Fruit fly (Drosophila melanogaster) whole organism, pupa: ENCODE results near the gene Eip78C.

ENCODE experiments used
- CG10348 ChIP-seq: fragments of 200-800 bp; sonication (Bioruptor generic); IDR thresholded peaks from 2 replicates; pipeline ENCODE4 v1.3.6; 2022; ENCODE audit warnings: missing biosample characterization, missing genetic modification characterization
- CG12605 ChIP-seq: fragments of 200-800 bp; sonication (Bioruptor generic); IDR thresholded peaks from 2 replicates; pipeline ENCODE4 v1.3.6; 2022; ENCODE audit warnings: missing biosample characterization, missing genetic modification characterization
- CG13204 ChIP-seq: fragments of 200-800 bp; sonication (Bioruptor generic); optimal IDR thresholded peaks from 2 replicates; lab custom pipeline; 2018; ENCODE audit warnings: missing biosample characterization, mild to moderate bottlenecking, missing genetic modification characterization, moderate library complexity
- CG14655 ChIP-seq: fragments of 200-800 bp; sonication (Bioruptor generic); optimal IDR thresholded peaks from 3 replicates; lab custom pipeline; 2017; ENCODE audit warnings: mild to moderate bottlenecking, missing biosample characterization, missing genetic modification reagents, missing genetic modification characterization
- CG15710 ChIP-seq: fragments of 200-800 bp; sonication (Bioruptor generic); optimal IDR thresholded peaks from 2 replicates; lab custom pipeline; 2018; ENCODE audit warnings: missing biosample characterization, mild to moderate bottlenecking, missing genetic modification characterization, moderate library complexity
- CG17806 ChIP-seq: fragments of 200-800 bp; sonication (Bioruptor generic); optimal IDR thresholded peaks from 2 replicates; lab custom pipeline; 2018; ENCODE audit warnings: missing biosample characterization, mild to moderate bottlenecking, missing genetic modification characterization, moderate library complexity
- CG32121 ChIP-seq: fragments of 200-800 bp; sonication (Bioruptor generic); IDR thresholded peaks from 2 replicates; pipeline ENCODE4 v1.3.6; 2022; ENCODE audit warnings: missing biosample characterization, missing genetic modification characterization
- CG34367 ChIP-seq: fragments of 200-800 bp; sonication (Bioruptor generic); optimal IDR thresholded peaks from 2 replicates; lab custom pipeline; 2018; ENCODE audit warnings: missing biosample characterization, mild to moderate bottlenecking, missing genetic modification characterization
- CG4496 ChIP-seq: fragments of 200-800 bp; sonication (Bioruptor generic); IDR thresholded peaks from 3 replicates; pipeline ENCODE4 v1.3.6; 2022; ENCODE audit warnings: missing biosample characterization, missing genetic modification characterization
- CG8159 ChIP-seq: fragments of 200-800 bp; sonication (Bioruptor generic); optimal IDR thresholded peaks from 3 replicates; lab custom pipeline; 2018; ENCODE audit warnings: missing biosample characterization, mild to moderate bottlenecking, missing genetic modification characterization, moderate library complexity
- CG8301 ChIP-seq: fragments of 200-800 bp; sonication (Bioruptor generic); optimal IDR thresholded peaks from 2 replicates; lab custom pipeline; 2018; ENCODE audit warnings: missing biosample characterization, mild to moderate bottlenecking, missing genetic modification characterization
- CG9948 ChIP-seq: fragments of 200-800 bp; sonication (Bioruptor generic); optimal IDR thresholded peaks from 2 replicates; lab custom pipeline; 2018; ENCODE audit warnings: missing biosample characterization, mild to moderate bottlenecking, missing genetic modification characterization, moderate library complexity
- D1 ChIP-seq: fragments of 200-800 bp; sonication (Bioruptor generic); optimal IDR thresholded peaks from 2 replicates; lab custom pipeline; 2018; ENCODE audit warnings: missing biosample characterization, mild to moderate bottlenecking, missing genetic modification characterization, moderate library complexity
- EcR ChIP-seq: fragments of 200-800 bp; sonication (Bioruptor generic); optimal IDR thresholded peaks from 3 replicates; lab custom pipeline; 2019; ENCODE audit warnings: missing biosample characterization, missing genetic modification characterization, mild to moderate bottlenecking, moderate library complexity, missing genetic modification reagents
- Ets98B ChIP-seq: fragments of 200-800 bp; sonication (Bioruptor generic); IDR thresholded peaks from 2 replicates; pipeline ENCODE4 v1.3.6; 2022; ENCODE audit warnings: missing biosample characterization, missing genetic modification characterization
- Pif1A ChIP-seq: fragments of 200-800 bp; sonication (Bioruptor generic); optimal IDR thresholded peaks from 3 replicates; lab custom pipeline; 2016; ENCODE audit warnings: missing biosample characterization, missing genetic modification characterization
- Pif1B ChIP-seq: fragments of 200-800 bp; sonication (Bioruptor generic); optimal IDR thresholded peaks from 3 replicates; lab custom pipeline; 2016; ENCODE audit warnings: missing biosample characterization, missing genetic modification characterization
- Snoo ChIP-seq: fragments of 200-800 bp; sonication (Bioruptor generic); optimal IDR thresholded peaks from 3 replicates; lab custom pipeline; 2017; ENCODE audit warnings: missing biosample characterization, mild to moderate bottlenecking, missing genetic modification characterization, inconsistent platforms
- fd96Ca ChIP-seq: fragments of 200-800 bp; sonication (Bioruptor generic); IDR thresholded peaks from 3 replicates; pipeline ENCODE4 v1.3.6; 2022; ENCODE audit warnings: missing biosample characterization, missing genetic modification characterization
- gl ChIP-seq: fragments of 200-800 bp; sonication (Bioruptor generic); optimal IDR thresholded peaks from 2 replicates; lab custom pipeline; 2018; ENCODE audit warnings: missing biosample characterization, mild to moderate bottlenecking, missing genetic modification characterization
- rn ChIP-seq: fragments of 200-800 bp; sonication (Bioruptor generic); IDR thresholded peaks from 2 replicates; pipeline ENCODE4 v1.3.6; 2022; ENCODE audit warnings: missing biosample characterization, missing genetic modification characterization

The Eip78C gene

dm6 chr3L:21298375-21298774, 72.0 kb downstream of the Eip78C start, which contains the start of gene CG43702:
Gene CG43702 (plus strand): TSS chr3L:21298675.
- no peak for TF ChIP-seq EcR (GFP tag; lab: Kevin White, UChicago)
- no peak for TF ChIP-seq Pif1A (GFP tag; lab: Kevin White, UChicago)
- TF ChIP-seq Snoo: no peak
- no peak for TF ChIP-seq Ets98B
- TF ChIP-seq fd96Ca: no peak
- no peak for TF ChIP-seq CG15710 (tag; lab: Kevin White, UChicago)
- no peak for TF ChIP-seq CG4496 (GFP tag; lab: Robert Waterston, UW)
- TF ChIP-seq Pif1B (GFP tag; lab: Kevin White, UChicago): no peak
- no peak for TF ChIP-seq CG32121 (GFP tag; lab: Robert Waterston, UW)
- no peak for TF ChIP-seq CG8159 (tag; lab: Kevin White, UChicago)
- TF ChIP-seq CG10348 (GFP tag; lab: Robert Waterston, UW): no peak
- no peak for TF ChIP-seq D1 (tag; lab: Kevin White, UChicago)
- TF ChIP-seq, all 21 proteins: peak for 0

- no peak for TF ChIP-seq CG17806 (tag; lab: Kevin White, UChicago)
- no peak for TF ChIP-seq D1 (tag; lab: Kevin White, UChicago)
- no peak for TF ChIP-seq EcR (GFP tag; lab: Kevin White, UChicago)
- no peak for TF ChIP-seq CG34367 (tag; lab: Kevin White, UChicago)
- TF ChIP-seq CG12605 (GFP tag; lab: Robert Waterston, UW): no peak
- no peak for TF ChIP-seq CG13204 (GFP tag; lab: Kevin White, UChicago)
- TF ChIP-seq Ets98B: no peak
- TF ChIP-seq Pif1B (GFP tag; lab: Kevin White, UChicago): no peak
- TF ChIP-seq CG14655: no peak
- TF ChIP-seq CG10348 (GFP tag; lab: Robert Waterston, UW): no peak
- TF ChIP-seq fd96Ca: no peak
- TF ChIP-seq Pif1A (GFP tag; lab: Kevin White, UChicago): no peak
- no peak for TF ChIP-seq gl (tag; lab: Kevin White, UChicago)
- TF ChIP-seq rn (GFP tag; lab: Robert Waterston, UW): no peak
- no peak for TF ChIP-seq CG4496 (GFP tag; lab: Robert Waterston, UW)
- TF ChIP-seq CG32121 (GFP tag; lab: Robert Waterston, UW): no peak
- TF ChIP-seq CG8301 (tag; lab: Kevin White, UChicago): no peak
- no peak for TF ChIP-seq CG8159 (tag; lab: Kevin White, UChicago)
- no peak for TF ChIP-seq CG15710 (tag; lab: Kevin White, UChicago)
- no peak for TF ChIP-seq Snoo
These were observed 72.8 kb downstream of the Eip78C start for dm6 chr3L:21299203-21299602.

- TF ChIP-seq CG15710 (tag; lab: Kevin White, UChicago): no peak
These were observed 73.9 kb downstream of the Eip78C start, which contains the start of gene Cpr78Cc for dm6 chr3L:21300280-21300679. Gene Cpr78Cc (plus strand): TSS chr3L:21300580.

- TF ChIP-seq Snoo (no peak), CG14655 (no peak), CG4496 (GFP tag; lab: Robert Waterston, UW) (no peak), Pif1A (GFP tag; lab: Kevin White, UChicago) (no peak), CG32121 (GFP tag; lab: Robert Waterston, UW) (no peak), Ets98B (no peak), CG34367 (tag; lab: Kevin White, UChicago) (no peak), rn (GFP tag; lab: Robert Waterston, UW) (no peak), fd96Ca (no peak), EcR (GFP tag; lab: Kevin White, UChicago) (peak; percentile 91), CG12605 (GFP tag; lab: Robert Waterston, UW) (no peak), CG9948 (tag; lab: Kevin White, UChicago) (peak; percentile 8), CG8159 (tag; lab: Kevin White, UChicago) (peak; percentile 67), D1 (tag; lab: Kevin White, UChicago) (no peak), CG15710 (tag; lab: Kevin White, UChicago) (peak; percentile 51), CG17806 (tag; lab: Kevin White, UChicago) (no peak), CG10348 (GFP tag; lab: Robert Waterston, UW) (no peak), CG8301 (tag; lab: Kevin White, UChicago) (no peak), gl (tag; lab: Kevin White, UChicago) (no peak), Pif1B (GFP tag; lab: Kevin White, UChicago) (no peak), CG13204 (GFP tag; lab: Kevin White, UChicago) (no peak)
These were observed 75.5 kb downstream of the Eip78C start for dm6 chr3L:21301737-21302487.

dm6 chr3L:21302493-21302892, 76.1 kb downstream of the Eip78C start:
- TF ChIP-seq CG9948 (tag; lab: Kevin White, UChicago) (no peak), Ets98B (no peak), CG13204 (GFP tag; lab: Kevin White, UChicago) (peak; percentile 9), EcR (GFP tag; lab: Kevin White, UChicago) (peak; percentile 96), CG14655 (no peak)
- TF ChIP-seq, all 21 proteins: peak for 2

dm6 chr3L:21303659-21304058, 77.2 kb downstream of the Eip78C start:
- TF ChIP-seq CG9948 (tag; lab: Kevin White, UChicago): no peak
- TF ChIP-seq D1 (tag; lab: Kevin White, UChicago): no peak
- TF ChIP-seq CG32121 (GFP tag; lab: Robert Waterston, UW): no peak
- TF ChIP-seq Ets98B: no peak
- TF ChIP-seq CG17806 (tag; lab: Kevin White, UChicago): no peak
- TF ChIP-seq CG8159 (tag; lab: Kevin White, UChicago): no peak
